Worm (Caenorhabditis elegans) whole organism, late embryonic: ENCODE data around the gene fkb-3.

Experiments used
- C08G9.2 ChIP-seq: sonication (generic microtip); optimal IDR thresholded peaks from 2 replicates; lab custom pipeline; 2016; ENCODE audit warnings: mild to moderate bottlenecking, missing genetic modification characterization, moderate library complexity, missing compliant biosample characterization
- C38D4.7 ChIP-seq: fragments of 200-800 bp; sonication (Bioruptor generic); optimal IDR thresholded peaks from 2 replicates; lab custom pipeline; 2018; ENCODE audit warnings: mild to moderate bottlenecking, missing genetic modification characterization, moderate library complexity, missing compliant biosample characterization
- F13H6.1 ChIP-seq: sonication (generic microtip); optimal IDR thresholded peaks from 2 replicates; lab custom pipeline; 2016; ENCODE audit warnings: missing genetic modification characterization, missing compliant biosample characterization
- K02D7.2 ChIP-seq: sonication (generic microtip); optimal IDR thresholded peaks from 2 replicates; lab custom pipeline; 2017; ENCODE audit warnings: mild to moderate bottlenecking, missing genetic modification characterization, missing compliant biosample characterization
- Y22D7AL.16 ChIP-seq: sonication (generic microtip); optimal IDR thresholded peaks from 2 replicates; lab custom pipeline; 2016; ENCODE audit warnings: missing genetic modification characterization, missing compliant biosample characterization
- ama-1 ChIP-seq: fragments of 150-350 bp; optimal IDR thresholded peaks from 2 replicates; lab custom pipeline; 2014
- ceh-14 ChIP-seq: sonication (generic microtip); optimal IDR thresholded peaks from 2 replicates; lab custom pipeline; 2016; ENCODE audit warnings: missing genotype, missing genetic modification characterization, missing compliant biosample characterization
- ceh-18 ChIP-seq: sonication (generic microtip); optimal IDR thresholded peaks from 2 replicates; lab custom pipeline; 2016; ENCODE audit warnings: missing genetic modification characterization, missing compliant biosample characterization
- ceh-19 ChIP-seq: fragments of 200-800 bp; sonication (Bioruptor generic); optimal IDR thresholded peaks from 2 replicates; lab custom pipeline; 2018; ENCODE audit warnings: mild to moderate bottlenecking, missing genetic modification characterization, missing compliant biosample characterization
- ceh-2 ChIP-seq: sonication (generic microtip); optimal IDR thresholded peaks from 2 replicates; lab custom pipeline; 2016; ENCODE audit warnings: missing genotype, missing genetic modification characterization, missing compliant biosample characterization
- ceh-22 ChIP-seq: sonication (generic microtip); optimal IDR thresholded peaks from 2 replicates; lab custom pipeline; 2017; ENCODE audit warnings: missing biosample characterization, missing genetic modification characterization
- ceh-24 ChIP-seq: sonication (generic microtip); optimal IDR thresholded peaks from 2 replicates; lab custom pipeline; 2016; ENCODE audit warnings: mild to moderate bottlenecking, missing genetic modification characterization, missing compliant biosample characterization
- ceh-30 ChIP-seq: fragments of 150-350 bp; optimal IDR thresholded peaks from 2 replicates; lab custom pipeline; 2014; ENCODE audit warnings: missing biosample characterization, missing genetic modification characterization
- ceh-34 ChIP-seq: sonication (generic microtip); optimal IDR thresholded peaks from 2 replicates; lab custom pipeline; 2016; ENCODE audit warnings: mild to moderate bottlenecking, missing genetic modification characterization, missing compliant biosample characterization
- ceh-45 ChIP-seq: fragments of 200-800 bp; sonication (Bioruptor generic); IDR thresholded peaks from 2 replicates; pipeline ENCODE4 v1.3.6; 2022; ENCODE audit warnings: missing genetic modification reagents, missing genetic modification characterization, missing compliant biosample characterization
- ceh-48 ChIP-seq: sonication (generic microtip); optimal IDR thresholded peaks from 2 replicates; lab custom pipeline; 2016; ENCODE audit warnings: missing genetic modification characterization, inconsistent platforms, missing compliant biosample characterization
- ceh-6 ChIP-seq: fragments of 200-800 bp; sonication (Bioruptor generic); optimal IDR thresholded peaks from 2 replicates; lab custom pipeline; 2018; ENCODE audit warnings: mild to moderate bottlenecking, missing genetic modification characterization, missing compliant biosample characterization
- che-1 ChIP-seq: sonication (generic microtip); optimal IDR thresholded peaks from 2 replicates; lab custom pipeline; 2016; ENCODE audit warnings: mild to moderate bottlenecking, missing genetic modification characterization, missing compliant biosample characterization
- elt-2 ChIP-seq: sonication (generic microtip); optimal IDR thresholded peaks from 2 replicates; lab custom pipeline; 2016; ENCODE audit warnings: missing genetic modification reagents, missing genetic modification characterization, missing compliant biosample characterization
- elt-4 ChIP-seq: sonication (generic microtip); optimal IDR thresholded peaks from 2 replicates; lab custom pipeline; 2016; ENCODE audit warnings: missing genetic modification characterization, missing compliant biosample characterization
- eyg-1 ChIP-seq: sonication (generic microtip); optimal IDR thresholded peaks from 2 replicates; lab custom pipeline; 2016; ENCODE audit warnings: missing genotype, missing genetic modification characterization, missing compliant biosample characterization
- fkh-10 ChIP-seq: fragments of 150-350 bp; optimal IDR thresholded peaks from 2 replicates; lab custom pipeline; 2014; ENCODE audit warnings: missing biosample characterization, missing genetic modification reagents, missing genetic modification characterization
- fkh-6 ChIP-seq: sonication (generic microtip); optimal IDR thresholded peaks from 2 replicates; lab custom pipeline; 2016; ENCODE audit warnings: missing genetic modification characterization, missing compliant biosample characterization
- hlh-15 ChIP-seq: sonication (generic microtip); optimal IDR thresholded peaks from 2 replicates; lab custom pipeline; 2016; ENCODE audit warnings: missing genetic modification characterization, missing compliant biosample characterization
- hlh-30 ChIP-seq: sonication (generic microtip); optimal IDR thresholded peaks from 2 replicates; lab custom pipeline; 2017; ENCODE audit warnings: antibody characterized with exemption, missing genetic modification characterization, missing compliant biosample characterization; ENCODE audit not compliant: insufficient read depth
- madf-2 ChIP-seq: sonication (generic microtip); optimal IDR thresholded peaks from 2 replicates; lab custom pipeline; 2017; ENCODE audit warnings: missing genetic modification characterization, missing compliant biosample characterization
- nfya-1 ChIP-seq: sonication (generic microtip); optimal IDR thresholded peaks from 2 replicates; lab custom pipeline; 2017; ENCODE audit warnings: missing genetic modification characterization, mild to moderate bottlenecking, missing compliant biosample characterization, antibody characterized with exemption, moderate library complexity
- nhr-11 ChIP-seq: fragments of 150-350 bp; optimal IDR thresholded peaks from 2 replicates; lab custom pipeline; 2014; ENCODE audit warnings: missing biosample characterization, missing genetic modification characterization
- nhr-232 ChIP-seq: sonication (generic microtip); optimal IDR thresholded peaks from 2 replicates; lab custom pipeline; 2016; ENCODE audit warnings: missing genetic modification characterization, missing compliant biosample characterization
- npax-4 ChIP-seq: sonication (generic microtip); optimal IDR thresholded peaks from 2 replicates; lab custom pipeline; 2016; ENCODE audit warnings: missing genetic modification characterization, missing compliant biosample characterization
- odd-2 ChIP-seq: sonication (generic microtip); optimal IDR thresholded peaks from 2 replicates; lab custom pipeline; 2017; ENCODE audit warnings: antibody characterized with exemption, mild to moderate bottlenecking, missing genetic modification characterization, missing compliant biosample characterization
- pag-3 ChIP-seq: sonication (generic microtip); optimal IDR thresholded peaks from 2 replicates; lab custom pipeline; 2016; ENCODE audit warnings: missing compliant biosample characterization, missing genetic modification characterization, borderline replicate concordance
- pat-9 ChIP-seq: fragments of 200-800 bp; sonication (Bioruptor generic); optimal IDR thresholded peaks from 2 replicates; lab custom pipeline; 2018; ENCODE audit warnings: mild to moderate bottlenecking, missing genetic modification characterization, moderate library complexity, missing compliant biosample characterization
- pax-1 ChIP-seq: fragments of 150-350 bp; optimal IDR thresholded peaks from 2 replicates; lab custom pipeline; 2014; ENCODE audit warnings: missing biosample characterization, missing genetic modification characterization
- pha-2 ChIP-seq: sonication (generic microtip); optimal IDR thresholded peaks from 2 replicates; lab custom pipeline; 2017; ENCODE audit warnings: mild to moderate bottlenecking, missing genetic modification characterization, missing compliant biosample characterization
- pha-4 ChIP-seq: fragments of 150-350 bp; optimal IDR thresholded peaks from 2 replicates; lab custom pipeline; 2018; ENCODE audit warnings: missing biosample characterization, missing genetic modification reagents, missing genetic modification characterization
- pqm-1 ChIP-seq: sonication (generic microtip); optimal IDR thresholded peaks from 2 replicates; lab custom pipeline; 2016; ENCODE audit warnings: missing genetic modification characterization, missing compliant biosample characterization
- sox-4 ChIP-seq: sonication (generic microtip); optimal IDR thresholded peaks from 2 replicates; lab custom pipeline; 2017; ENCODE audit warnings: mild to moderate bottlenecking, missing genetic modification characterization, inconsistent platforms, missing compliant biosample characterization
- syd-9 ChIP-seq: sonication (generic microtip); optimal IDR thresholded peaks from 2 replicates; lab custom pipeline; 2016; ENCODE audit warnings: mild to moderate bottlenecking, missing genetic modification characterization, moderate library complexity, missing compliant biosample characterization
- tbx-2 ChIP-seq: sonication (generic microtip); optimal IDR thresholded peaks from 2 replicates; lab custom pipeline; 2016; ENCODE audit warnings: missing genetic modification characterization, missing compliant biosample characterization
- unc-42 ChIP-seq: sonication (generic microtip); optimal IDR thresholded peaks from 2 replicates; lab custom pipeline; 2016; ENCODE audit warnings: missing genotype, missing genetic modification characterization, missing compliant biosample characterization
- unc-55 ChIP-seq: sonication (generic microtip); optimal IDR thresholded peaks from 2 replicates; lab custom pipeline; 2017; ENCODE audit warnings: missing biosample characterization, missing genetic modification reagents, missing genetic modification characterization
- unc-86 ChIP-seq: sonication (generic microtip); optimal IDR thresholded peaks from 2 replicates; lab custom pipeline; 2016; ENCODE audit warnings: missing genetic modification characterization, missing compliant biosample characterization
- zip-5 ChIP-seq: sonication (generic microtip); optimal IDR thresholded peaks from 2 replicates; lab custom pipeline; 2016; ENCODE audit warnings: missing genetic modification characterization, missing compliant biosample characterization
- ztf-16 ChIP-seq: sonication (generic microtip); optimal IDR thresholded peaks from 2 replicates; lab custom pipeline; 2017; ENCODE audit warnings: missing genetic modification characterization, missing compliant biosample characterization

Gene fkb-3

DNA sequence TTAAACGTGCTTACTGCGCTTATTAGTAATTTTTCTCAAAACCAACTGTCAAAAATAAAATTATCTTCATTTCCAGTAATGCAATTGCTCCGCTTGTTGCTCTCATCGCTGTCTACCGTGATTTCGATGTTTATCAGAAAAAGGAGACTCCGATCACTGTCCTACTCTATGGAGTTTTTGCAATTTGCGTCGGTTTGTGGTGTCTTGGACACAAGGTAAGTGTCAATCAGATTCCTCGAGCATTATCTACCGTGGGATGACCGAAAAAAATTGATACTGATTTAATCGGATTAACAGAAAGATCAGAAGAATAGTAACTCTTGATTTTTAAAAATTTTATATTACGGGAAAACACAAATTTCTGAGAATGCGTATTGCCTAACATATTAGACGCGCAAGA lies 37.7 kb upstream of the fkb-3 start:
- TF ChIP-seq hlh-30 (no peak), tbx-2 (tag; lab: Kevin White, UChicago) (no peak), pag-3 (tag; lab: Kevin White, UChicago) (no peak), nhr-232 (tag; lab: Kevin White, UChicago) (no peak), elt-2 (tag; lab: Kevin White, UChicago) (no peak), pha-2 (tag; lab: Kevin White, UChicago) (no peak), ceh-22 (tag; lab: Kevin White, UChicago) (no peak), Y22D7AL.16 (tag; lab: Kevin White, UChicago) (no peak), eyg-1 (tag; lab: Kevin White, UChicago) (no peak), syd-9 (tag; lab: Kevin White, UChicago) (no peak)

DNA sequence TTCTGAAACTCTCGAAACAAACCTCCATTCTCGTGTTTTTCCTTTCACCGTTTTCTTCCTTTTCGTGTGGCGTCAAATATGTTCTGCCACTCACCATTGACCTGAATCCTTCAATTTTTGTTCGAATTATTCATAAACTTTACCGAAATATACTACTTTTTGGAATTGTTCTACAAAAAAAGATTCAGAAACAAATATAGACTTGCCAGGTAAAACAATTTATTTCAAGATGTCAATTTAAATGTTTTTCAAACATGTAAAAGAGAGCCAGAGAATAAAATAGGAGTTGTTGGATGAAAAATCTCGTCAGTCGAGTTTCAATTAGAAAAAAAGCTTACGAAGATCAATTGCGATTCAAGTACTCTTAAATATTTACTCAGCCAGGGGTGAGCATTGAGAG lies 31.5 kb upstream of the fkb-3 start, which contains the start of gene F09G2.8:
TSS of gene F09G2.8 (minus strand) at position 101 of the 400 bp plus-strand sequence.
- TF ChIP-seq pag-3 (tag; lab: Kevin White, UChicago) (no peak), ceh-18 (tag; lab: Kevin White, UChicago) (no peak), unc-55 (GFP tag; lab: Kevin White, UChicago) (no peak), ceh-34 (no peak), ceh-2 (tag; lab: Kevin White, UChicago) (no peak), elt-2 (tag; lab: Kevin White, UChicago) (no peak), fkh-6 (no peak), nfya-1 (tag; lab: Kevin White, UChicago) (no peak), ceh-30 (tag; lab: Kevin White, UChicago) (no peak), pat-9 (tag; lab: Kevin White, UChicago) (no peak), madf-2 (tag; lab: Kevin White, UChicago) (no peak), pax-1 (no peak), ceh-24 (no peak)

DNA sequence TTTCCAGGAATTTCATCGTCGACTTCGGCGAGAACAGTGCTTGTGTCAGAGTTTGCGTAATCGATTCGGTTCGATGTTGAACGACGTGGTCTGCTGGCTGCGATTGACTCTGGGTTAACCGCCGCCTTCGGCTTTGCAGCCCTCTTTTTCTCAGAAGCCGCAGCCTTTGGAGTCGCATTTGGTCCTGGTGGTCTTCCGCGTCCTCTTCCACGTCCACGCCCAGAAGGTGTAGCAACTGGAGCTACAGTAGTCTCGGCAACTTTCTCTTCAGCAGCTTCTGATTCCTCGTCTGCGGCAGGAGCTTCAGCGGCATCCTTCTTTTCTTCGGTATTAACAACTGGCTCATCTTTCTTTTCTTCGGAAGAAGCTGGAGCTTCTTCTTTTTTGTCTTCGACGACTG lies 30.2 kb upstream of the fkb-3 start:
- TF ChIP-seq sox-4 (tag; lab: Kevin White, UChicago) = no peak
- no peak for TF ChIP-seq nhr-11
- TF ChIP-seq zip-5 = no peak
- no peak for TF ChIP-seq ceh-6 (GFP tag; lab: Kevin White, UChicago)
- TF ChIP-seq C38D4.7 = no peak
- TF ChIP-seq tbx-2 (tag; lab: Kevin White, UChicago) = no peak
- no peak for TF ChIP-seq npax-4 (tag; lab: Kevin White, UChicago)
- TF ChIP-seq nhr-232 (tag; lab: Kevin White, UChicago) = no peak
- no peak for TF ChIP-seq unc-42 (tag; lab: Kevin White, UChicago)
- no peak for TF ChIP-seq hlh-15
- no peak for TF ChIP-seq elt-4
- TF ChIP-seq ceh-14 (tag; lab: Kevin White, UChicago) = no peak
- no peak for TF ChIP-seq pqm-1
- TF ChIP-seq fkh-10 = no peak
- no peak for TF ChIP-seq elt-2 (tag; lab: Kevin White, UChicago)
- TF ChIP-seq eyg-1 (tag; lab: Kevin White, UChicago) = no peak
- no peak for TF ChIP-seq nfya-1 (tag; lab: Kevin White, UChicago)
- no peak for TF ChIP-seq fkh-6
- TF ChIP-seq F13H6.1 (tag; lab: Kevin White, UChicago) = no peak
- no peak for TF ChIP-seq ceh-18 (tag; lab: Kevin White, UChicago)
- TF ChIP-seq, all 69 proteins: peak for 0

DNA sequence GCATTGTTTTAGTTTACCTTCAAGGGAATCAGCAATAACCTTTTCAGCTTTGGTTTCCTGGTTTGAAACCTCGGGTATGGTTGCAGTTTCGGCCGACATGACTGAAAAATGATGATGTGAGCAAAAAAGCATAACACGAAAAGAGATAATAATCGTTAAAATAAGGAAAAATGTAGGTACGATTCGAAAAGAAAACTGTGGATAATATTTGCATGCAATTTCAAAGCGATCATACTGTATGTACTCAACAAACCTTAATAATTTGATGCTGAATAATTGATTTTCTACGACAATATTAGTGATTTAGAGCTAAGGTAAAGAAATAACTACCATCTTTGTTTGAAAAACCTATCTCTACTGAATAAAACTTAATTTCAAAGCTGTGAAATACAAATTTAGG lies 29.0 kb upstream of the fkb-3 start, which contains the start of gene attf-2:
TSS of gene attf-2 (minus strand) at position 101 of the 400 bp plus-strand sequence.
- no peak for TF ChIP-seq C08G9.2
- no peak for TF ChIP-seq pha-4 (tag; lab: Kevin White, UChicago)
- TF ChIP-seq nhr-11 = no peak
- no peak for TF ChIP-seq ceh-48 (tag; lab: Kevin White, UChicago)
- no peak for TF ChIP-seq ceh-30 (tag; lab: Kevin White, UChicago)
- TF ChIP-seq ceh-22 (tag; lab: Kevin White, UChicago) = no peak
- TF ChIP-seq unc-86 (tag; lab: Kevin White, UChicago) = no peak
- no peak for TF ChIP-seq ceh-24
- TF ChIP-seq K02D7.2 = no peak
- no peak for TF ChIP-seq odd-2 (tag; lab: Kevin White, UChicago)
- no peak for TF ChIP-seq ztf-16 (tag; lab: Kevin White, UChicago)
- no peak for TF ChIP-seq ceh-45 (GFP tag; lab: Robert Waterston, UW)
- TF ChIP-seq ceh-19 (GFP tag; lab: Kevin White, UChicago) = no peak
- TF ChIP-seq syd-9 (tag; lab: Kevin White, UChicago) = no peak
- no peak for TF ChIP-seq ama-1
- no peak for TF ChIP-seq elt-2 (tag; lab: Kevin White, UChicago)
- TF ChIP-seq che-1 = no peak
- no peak for TF ChIP-seq hlh-30
- no peak for TF ChIP-seq pat-9 (tag; lab: Kevin White, UChicago)
